Worm (Caenorhabditis elegans) whole organism, midembryonic: ENCODE results near the gene Y55F3AM.11.
A peak's percentile ranks its signal among the peaks of the same experiment; 100 is the strongest.

Source experiments
- T22C8.4 ChIP-seq: fragments of 200-800 bp; sonication (Bioruptor generic); IDR thresholded peaks from 2 replicates; pipeline ENCODE4 v1.3.6; 2022; ENCODE audit warnings: missing genetic modification characterization, missing compliant biosample characterization
- cog-1 ChIP-seq: sonication (generic microtip); optimal IDR thresholded peaks from 2 replicates; lab custom pipeline; 2016; ENCODE audit warnings: missing genetic modification characterization, missing compliant biosample characterization
- flt-1 ChIP-seq: fragments of 200-800 bp; sonication (Bioruptor generic); IDR thresholded peaks from 2 replicates; pipeline ENCODE4 v1.3.6; 2022; ENCODE audit warnings: missing genetic modification characterization, missing compliant biosample characterization
- klf-2 ChIP-seq: fragments of 200-800 bp; sonication (Bioruptor generic); conservative IDR thresholded peaks from 2 replicates; pipeline ENCODE4 v1.3.6; 2022; ENCODE audit warnings: missing genetic modification reagents, missing genetic modification characterization, missing compliant biosample characterization
- med-1 ChIP-seq: sonication (generic microtip); optimal IDR thresholded peaks from 2 replicates; lab custom pipeline; 2017; ENCODE audit warnings: missing genetic modification characterization, mild to moderate bottlenecking, missing compliant biosample characterization, antibody characterized with exemption, missing genetic modification reagents; ENCODE audit not compliant: insufficient read depth
- ref-1 ChIP-seq: fragments of 200-800 bp; sonication (Bioruptor generic); conservative IDR thresholded peaks from 2 replicates; pipeline ENCODE4 v1.3.6; 2022; ENCODE audit warnings: missing genetic modification reagents, missing genetic modification characterization, missing compliant biosample characterization
- tab-1 ChIP-seq: fragments of 200-800 bp; sonication (Bioruptor generic); IDR thresholded peaks from 2 replicates; pipeline ENCODE4 v1.3.6; 2022; ENCODE audit warnings: missing genetic modification characterization, missing compliant biosample characterization
- ztf-23 ChIP-seq: fragments of 200-800 bp; sonication (Bioruptor generic); IDR thresholded peaks from 2 replicates; pipeline ENCODE4 v1.3.6; 2022; ENCODE audit warnings: missing genetic modification reagents, missing genetic modification characterization, missing compliant biosample characterization
- ztf-29 ChIP-seq: fragments of 200-800 bp; sonication (Bioruptor generic); IDR thresholded peaks from 2 replicates; pipeline ENCODE4 v1.3.6; 2022; ENCODE audit warnings: missing genetic modification reagents, missing genetic modification characterization, missing compliant biosample characterization

DNA sequence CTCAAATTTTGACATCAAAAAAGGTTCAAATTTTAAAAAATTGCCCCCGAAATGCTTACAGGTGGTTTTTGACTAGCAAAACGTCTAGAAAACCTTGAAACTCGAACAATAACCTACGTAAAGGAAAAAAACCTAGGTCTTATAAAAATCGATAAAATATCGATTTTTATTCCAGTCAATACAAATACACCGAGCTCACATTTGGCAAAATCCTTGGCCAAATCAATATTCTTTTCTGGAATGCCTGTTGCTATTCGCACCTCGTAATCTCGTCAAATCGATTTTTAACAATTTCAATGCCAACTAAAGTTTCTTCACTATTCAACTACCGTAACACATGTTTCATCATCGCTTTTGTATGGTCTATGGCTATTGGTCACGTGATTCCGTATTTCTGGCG is 2.8 kb upstream of the Y55F3AM.11 start:
- no peak for TF ChIP-seq ref-1
- no peak for TF ChIP-seq med-1 (GFP tag; lab: Kevin White, UChicago)
- TF ChIP-seq cog-1 = no peak
- TF ChIP-seq ztf-29 (GFP tag; lab: Robert Waterston, UW) = no peak
- no peak for TF ChIP-seq flt-1 (GFP tag; lab: Robert Waterston, UW)
- no peak for TF ChIP-seq tab-1 (GFP tag; lab: Robert Waterston, UW)
- TF ChIP-seq T22C8.4 (GFP tag; lab: Robert Waterston, UW) = peak; percentile 43; the same call in 1 of the 2 replicates
- TF ChIP-seq klf-2 (GFP tag; lab: Robert Waterston, UW) = no peak
- TF ChIP-seq ztf-23 (GFP tag; lab: Robert Waterston, UW) = no peak
